Worm (Caenorhabditis elegans): ENCODE measurements around the gene K04F1.8.

The K04F1.8 gene

ce11 chrV:1716892-1717291 is 49.9 kb downstream of the K04F1.8 start, which contains the start of gene srw-103:
Gene srw-103 (plus strand): TSS chrV:1717192.
- TF ChIP-seq mep-1 (tag; optimal IDR thresholded peaks at IDR 0.05) (no peak), nhr-76 (tag; optimal IDR thresholded peaks at IDR 0.05) (no peak), lin-13 (tag; optimal IDR thresholded peaks at IDR 0.05) (no peak), elt-3 (tag; optimal IDR thresholded peaks at IDR 0.05) (no peak), ceh-43 (GFP tag; optimal IDR thresholded peaks at IDR 0.05) (no peak), sem-2 (GFP tag; optimal IDR thresholded peaks at IDR 0.05) (no peak), ces-1 (GFP tag; optimal IDR thresholded peaks at IDR 0.05) (no peak)

Measured in whole organism, mixed stage, embryonic.